Worm (Caenorhabditis elegans) whole organism, L1 larva: ENCODE measurements around the gene ZK892.5.

ENCODE experiments used
- C04F5.9 ChIP-seq: sonication (generic microtip); optimal IDR thresholded peaks from 2 replicates; lab custom pipeline; 2016; ENCODE audit warnings: missing genetic modification characterization, missing compliant biosample characterization
- C16A3.4 ChIP-seq: fragments of 150-350 bp; optimal IDR thresholded peaks from 2 replicates; lab custom pipeline; 2014; ENCODE audit warnings: missing biosample characterization, missing genetic modification characterization
- C34B4.2 ChIP-seq: sonication (generic microtip); optimal IDR thresholded peaks from 2 replicates; lab custom pipeline; 2017; ENCODE audit warnings: mild to moderate bottlenecking, missing genetic modification characterization, missing compliant biosample characterization
- Y116A8C.19 ChIP-seq: sonication (generic microtip); optimal IDR thresholded peaks from 2 replicates; lab custom pipeline; 2016; ENCODE audit warnings: missing compliant biosample characterization, missing genetic modification characterization, borderline replicate concordance
- ama-1 ChIP-seq: fragments of 150-350 bp; optimal IDR thresholded peaks from 2 replicates; lab custom pipeline; 2014
- blmp-1 ChIP-seq: fragments of 150-350 bp; optimal IDR thresholded peaks from 2 replicates; lab custom pipeline; 2014; ENCODE audit warnings: missing biosample characterization, missing genetic modification characterization
- ceh-63 ChIP-seq: fragments of 200-800 bp; sonication (Bioruptor generic); optimal IDR thresholded peaks from 2 replicates; lab custom pipeline; 2018; ENCODE audit warnings: mild to moderate bottlenecking, missing genetic modification characterization, missing compliant biosample characterization
- ceh-82 ChIP-seq, 3 experiments: fragments of 150-350 bp in 1 of 3; sonication (generic microtip) in 2 of 3; optimal IDR thresholded peaks; 2 replicates each; lab custom pipeline; 2014 to 2017; ENCODE audit warnings: missing biosample characterization in 3 of 3, missing genetic modification characterization in 3 of 3
- ceh-88 ChIP-seq: fragments of 200-800 bp; sonication (Bioruptor generic); IDR thresholded peaks from 2 replicates; pipeline ENCODE4 v1.3.6; 2022; ENCODE audit warnings: missing genetic modification characterization, missing compliant biosample characterization
- ces-1 ChIP-seq: fragments of 150-350 bp; optimal IDR thresholded peaks from 2 replicates; lab custom pipeline; 2014; ENCODE audit warnings: missing biosample characterization, missing genetic modification reagents, missing genetic modification characterization
- dpl-1 ChIP-seq, 3 experiments: fragments of 150-350 bp in 2 of 3; sonication (generic microtip) in 1 of 3; optimal IDR thresholded peaks; 2 replicates each; lab custom pipeline; 2014 to 2017; ENCODE audit warnings: missing biosample characterization in 3 of 3, missing genetic modification characterization in 3 of 3, missing genetic modification reagents in 3 of 3
- efl-1 ChIP-seq, 4 experiments: fragments of 150-350 bp; optimal IDR thresholded peaks in 3 of 4; peaks in 1 of 4; 1 replicate in 1 of 4; 2 replicates in 3 of 4; lab custom pipeline; 2014; ENCODE audit warnings: missing biosample characterization in 2 of 4, missing genetic modification characterization in 2 of 4, missing genetic modification reagents in 2 of 4
- efl-3 ChIP-seq: fragments of 200-800 bp; sonication (Bioruptor generic); optimal IDR thresholded peaks from 2 replicates; lab custom pipeline; 2018; ENCODE audit warnings: mild to moderate bottlenecking, missing genetic modification characterization, missing compliant biosample characterization
- egl-13 ChIP-seq: sonication (generic microtip); optimal IDR thresholded peaks from 2 replicates; lab custom pipeline; 2016; ENCODE audit warnings: missing genotype, missing genetic modification reagents, missing genetic modification characterization, missing compliant biosample characterization
- egl-27 ChIP-seq, 2 experiments: fragments of 150-350 bp in 1 of 2; sonication (generic microtip); optimal IDR thresholded peaks; 3 replicates each; lab custom pipeline; 2017 to 2018; ENCODE audit warnings: missing biosample characterization in 2 of 2, missing genetic modification characterization in 2 of 2, missing genetic modification reagents in 2 of 2
- elt-2 ChIP-seq: sonication (generic microtip); optimal IDR thresholded peaks from 2 replicates; lab custom pipeline; 2016; ENCODE audit warnings: missing genetic modification characterization, mild to moderate bottlenecking, inconsistent platforms, missing compliant biosample characterization, missing genetic modification reagents
- fkh-4 ChIP-seq: sonication (generic microtip); optimal IDR thresholded peaks from 2 replicates; lab custom pipeline; 2016; ENCODE audit warnings: missing compliant biosample characterization, missing genetic modification characterization, borderline replicate concordance
- fkh-8 ChIP-seq: sonication (generic microtip); optimal IDR thresholded peaks from 2 replicates; lab custom pipeline; 2016; ENCODE audit warnings: mild to moderate bottlenecking, missing genetic modification characterization, missing compliant biosample characterization
- fos-1 ChIP-seq: fragments of 150-350 bp; optimal IDR thresholded peaks from 2 replicates; lab custom pipeline; 2014; ENCODE audit warnings: missing biosample characterization, missing genetic modification characterization
- hlh-17 ChIP-seq: fragments of 200-800 bp; sonication (Bioruptor generic); optimal IDR thresholded peaks from 2 replicates; lab custom pipeline; 2018; ENCODE audit warnings: missing genetic modification characterization, mild to moderate bottlenecking, missing compliant biosample characterization, moderate library complexity, borderline replicate concordance
- irx-1 ChIP-seq: sonication (generic microtip); optimal IDR thresholded peaks from 2 replicates; lab custom pipeline; 2016; ENCODE audit warnings: missing genetic modification characterization, missing compliant biosample characterization
- jun-1 ChIP-seq: fragments of 150-350 bp; optimal IDR thresholded peaks from 2 replicates; lab custom pipeline; 2014; ENCODE audit warnings: missing biosample characterization, missing genetic modification reagents, missing genetic modification characterization
- lin-14 ChIP-seq: fragments of 200-800 bp; sonication (Bioruptor generic); optimal IDR thresholded peaks from 2 replicates; lab custom pipeline; 2018; ENCODE audit warnings: mild to moderate bottlenecking, missing genetic modification characterization, moderate library complexity, missing compliant biosample characterization
- lin-15B ChIP-seq: fragments of 150-350 bp; sonication (generic microtip); optimal IDR thresholded peaks from 3 replicates; lab custom pipeline; 2014; ENCODE audit warnings: missing biosample characterization, missing genetic modification characterization
- lin-35 ChIP-seq, 2 experiments: fragments of 150-350 bp; optimal IDR thresholded peaks; 2 replicates each; lab custom pipeline; 2014; ENCODE audit warnings: missing biosample characterization in 2 of 2, missing genetic modification characterization in 2 of 2, missing genetic modification reagents in 2 of 2
- lin-39 ChIP-seq: fragments of 150-350 bp; optimal IDR thresholded peaks from 2 replicates; lab custom pipeline; 2014; ENCODE audit warnings: missing biosample characterization, missing genetic modification reagents, missing genetic modification characterization
- lir-3 ChIP-seq: sonication (generic microtip); optimal IDR thresholded peaks from 2 replicates; lab custom pipeline; 2016; ENCODE audit warnings: mild to moderate bottlenecking, missing genetic modification characterization, moderate library complexity, missing compliant biosample characterization; ENCODE audit not compliant: poor library complexity
- mdl-1 ChIP-seq, 2 experiments: fragments of 150-350 bp; optimal IDR thresholded peaks; 2 replicates each; lab custom pipeline; 2014 to 2017; ENCODE audit warnings: missing biosample characterization in 2 of 2, missing genetic modification characterization in 2 of 2, inconsistent platforms in 1 of 2
- mep-1 ChIP-seq: fragments of 150-350 bp; optimal IDR thresholded peaks from 2 replicates; lab custom pipeline; 2014; ENCODE audit warnings: missing biosample characterization, missing genetic modification characterization
- nhr-11 ChIP-seq: fragments of 150-350 bp; optimal IDR thresholded peaks from 2 replicates; lab custom pipeline; 2014; ENCODE audit warnings: missing biosample characterization, missing genetic modification characterization
- nhr-237 ChIP-seq: fragments of 150-350 bp; optimal IDR thresholded peaks from 2 replicates; lab custom pipeline; 2014; ENCODE audit warnings: missing biosample characterization, missing genetic modification characterization
- nhr-71 ChIP-seq: sonication (generic microtip); optimal IDR thresholded peaks from 2 replicates; lab custom pipeline; 2016; ENCODE audit warnings: mild to moderate bottlenecking, missing genetic modification characterization, moderate library complexity, missing compliant biosample characterization
- pqm-1 ChIP-seq: sonication (generic microtip); optimal IDR thresholded peaks from 3 replicates; lab custom pipeline; 2017; ENCODE audit warnings: missing biosample characterization, missing genetic modification characterization
- rnt-1 ChIP-seq: sonication (generic microtip); optimal IDR thresholded peaks from 2 replicates; lab custom pipeline; 2016; ENCODE audit warnings: mild to moderate bottlenecking, missing genetic modification characterization, moderate library complexity, missing compliant biosample characterization
- skn-1 ChIP-seq: fragments of 150-350 bp; optimal IDR thresholded peaks from 2 replicates; lab custom pipeline; 2014; ENCODE audit warnings: missing biosample characterization, missing genetic modification characterization
- snu-23 ChIP-seq: sonication (generic microtip); optimal IDR thresholded peaks from 2 replicates; lab custom pipeline; 2016; ENCODE audit warnings: missing genetic modification characterization, missing compliant biosample characterization
- sptf-1 ChIP-seq: fragments of 150-350 bp; optimal IDR thresholded peaks from 2 replicates; lab custom pipeline; 2014; ENCODE audit warnings: missing biosample characterization, missing genetic modification characterization
- swsn-7 ChIP-seq: sonication (generic microtip); optimal IDR thresholded peaks from 2 replicates; lab custom pipeline; 2016; ENCODE audit warnings: missing genetic modification characterization, missing compliant biosample characterization
- tlp-1 ChIP-seq: fragments of 150-350 bp; optimal IDR thresholded peaks from 2 replicates; lab custom pipeline; 2014; ENCODE audit warnings: missing biosample characterization, missing genetic modification characterization
- unc-30 ChIP-seq: sonication (generic microtip); optimal IDR thresholded peaks from 2 replicates; lab custom pipeline; 2017; ENCODE audit warnings: missing biosample characterization, missing genetic modification characterization
- unc-98 ChIP-seq: fragments of 200-800 bp; sonication (Bioruptor generic); IDR thresholded peaks from 2 replicates; pipeline ENCODE4 v1.3.6; 2022; ENCODE audit warnings: missing genetic modification characterization, missing compliant biosample characterization
- zag-1 ChIP-seq: fragments of 150-350 bp; optimal IDR thresholded peaks from 2 replicates; lab custom pipeline; 2014; ENCODE audit warnings: missing biosample characterization, missing genetic modification characterization
- zip-4 ChIP-seq: fragments of 200-800 bp; sonication (Bioruptor generic); optimal IDR thresholded peaks from 2 replicates; lab custom pipeline; 2018; ENCODE audit warnings: mild to moderate bottlenecking, missing genetic modification characterization, moderate library complexity, missing compliant biosample characterization
- ztf-11 ChIP-seq, 2 experiments: sonication (generic microtip); optimal IDR thresholded peaks; 2 replicates each; lab custom pipeline; 2016 to 2017; ENCODE audit warnings: missing genetic modification characterization in 2 of 2, missing biosample characterization in 1 of 2, missing compliant biosample characterization in 1 of 2

Gene ZK892.5

DNA sequence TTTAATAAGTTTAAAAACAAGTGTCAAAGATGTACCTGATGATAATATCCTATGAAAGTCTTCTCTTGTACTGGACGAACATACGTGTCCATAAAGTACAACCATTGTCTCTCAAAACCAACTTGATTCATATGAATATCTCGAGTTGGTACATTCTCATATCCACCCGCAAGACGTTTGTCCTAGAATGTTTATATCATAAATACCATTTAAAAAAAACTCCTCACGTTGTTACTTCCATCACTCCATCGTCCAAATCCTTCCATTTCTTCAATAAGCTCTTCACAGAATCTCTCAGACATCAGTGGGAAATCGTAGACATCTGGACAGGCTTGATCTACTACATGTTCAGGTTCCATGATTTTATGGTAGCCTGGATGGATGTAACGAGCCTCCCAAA, 27.4 kb downstream of the ZK892.5 start:
- no peak for TF ChIP-seq swsn-7 (tag; lab: Kevin White, UChicago)
- no peak for TF ChIP-seq efl-1 (optimal IDR thresholded peaks at IDR 0.05; lab: Kevin White, UChicago)
- TF ChIP-seq efl-1 (GFP tag; optimal IDR thresholded peaks at IDR 0.05 in 1 of 2; lab: Kevin White, UChicago), result peak in 1 of 2 experiments; percentile 28
- no peak for TF ChIP-seq nhr-71 (tag; lab: Kevin White, UChicago)
- TF ChIP-seq, all 84 proteins: peak for 1

ce11 chrII:10039799-10040198, 31.8 kb downstream of the ZK892.5 start, which contains the start of gene let-268:
TSS of gene let-268 (minus strand) at chrII:10039980.
- TF ChIP-seq rnt-1 (tag; lab: Kevin White, UChicago) (peak; percentile 42), unc-98 (GFP tag; lab: Robert Waterston, UW) (no peak), C16A3.4 (no peak), ztf-11 (tag; optimal IDR thresholded peaks at IDR 0.05; lab: Kevin White, UChicago) (no peak), ceh-82 (tag; optimal IDR thresholded peaks at IDR 0.05; lab: Kevin White, UChicago) (no peak), nhr-11 (tag; lab: Kevin White, UChicago) (no peak), lin-14 (GFP tag; lab: Kevin White, UChicago) (peak; percentile 38)

ce11 chrII:10040834-10041233, 32.8 kb downstream of the ZK892.5 start, which contains the start of gene ogr-2:
TSS of gene ogr-2 (plus strand) at chrII:10041134.
- no peak for TF ChIP-seq ama-1 (lab: Kevin White, UChicago)
- TF ChIP-seq Y116A8C.19 (tag; lab: Kevin White, UChicago), result no peak
- no peak for TF ChIP-seq fkh-8 (tag; lab: Kevin White, UChicago)
- no peak for TF ChIP-seq unc-98 (GFP tag; lab: Robert Waterston, UW)
- no peak for TF ChIP-seq swsn-7 (tag; lab: Kevin White, UChicago)
- no peak for TF ChIP-seq tlp-1 (tag; lab: Kevin White, UChicago)
- TF ChIP-seq lin-35 (GFP tag; optimal IDR thresholded peaks at IDR 0.05; lab: Kevin White, UChicago), result no peak
- no peak for TF ChIP-seq hlh-17 (GFP tag; lab: Kevin White, UChicago)
- no peak for TF ChIP-seq efl-1 (optimal IDR thresholded peaks at IDR 0.05; lab: Kevin White, UChicago)
- TF ChIP-seq efl-1 (GFP tag; optimal IDR thresholded peaks at IDR 0.05 in 1 of 2; lab: Kevin White, UChicago), result no peak
- no peak for TF ChIP-seq C34B4.2 (tag; lab: Kevin White, UChicago)
- no peak for TF ChIP-seq efl-3 (GFP tag; lab: Kevin White, UChicago)
- TF ChIP-seq nhr-237, result no peak
- TF ChIP-seq ceh-63 (GFP tag; lab: Kevin White, UChicago), result no peak
- no peak for TF ChIP-seq egl-13 (tag; lab: Kevin White, UChicago)
- no peak for TF ChIP-seq skn-1 (tag; lab: Kevin White, UChicago)
- TF ChIP-seq elt-2 (tag; lab: Kevin White, UChicago), result no peak
- no peak for TF ChIP-seq dpl-1 (GFP tag; optimal IDR thresholded peaks at IDR 0.05; lab: Kevin White, UChicago)
- no peak for TF ChIP-seq jun-1 (tag; lab: Kevin White, UChicago)
- no peak for TF ChIP-seq ces-1 (GFP tag; lab: Kevin White, UChicago)
- TF ChIP-seq, all 84 proteins: peak for 0

DNA sequence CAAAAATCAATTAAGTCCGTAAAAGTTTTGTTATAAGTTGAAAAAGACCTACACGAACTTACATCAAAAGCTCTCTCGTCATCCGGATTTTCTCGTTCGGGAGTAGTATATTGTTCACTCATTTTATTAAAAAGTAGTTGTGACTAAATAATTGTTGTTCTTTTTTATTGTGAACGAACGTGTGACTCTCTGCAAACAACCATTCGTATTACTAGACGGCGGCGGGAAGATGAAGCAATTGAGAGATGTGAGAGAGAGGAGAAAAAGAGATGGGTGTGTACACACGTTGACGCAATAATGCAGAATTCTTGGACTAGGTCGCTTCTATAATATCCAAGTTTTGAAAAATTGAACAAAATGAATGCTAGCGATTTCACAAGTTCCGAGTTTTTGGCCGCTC, 36.9 kb downstream of the ZK892.5 start, which contains the start of the genes F52H3.11 and bath-38:
Gene F52H3.11 (minus strand): TSS at position 203 of the 400 bp plus-strand sequence.
Gene bath-38 (minus strand): TSS at position 310 of the 400 bp plus-strand sequence.
- no peak for TF ChIP-seq lin-39
- no peak for TF ChIP-seq irx-1 (tag; lab: Kevin White, UChicago)
- TF ChIP-seq hlh-17 (GFP tag; lab: Kevin White, UChicago), result no peak
- TF ChIP-seq fos-1 (tag; lab: Kevin White, UChicago), result no peak
- no peak for TF ChIP-seq efl-3 (GFP tag; lab: Kevin White, UChicago)
- peak; percentile 24 to 51 for TF ChIP-seq lin-35 (GFP tag; optimal IDR thresholded peaks at IDR 0.05; lab: Kevin White, UChicago)
- TF ChIP-seq Y116A8C.19 (tag; lab: Kevin White, UChicago), result no peak
- no peak for TF ChIP-seq fkh-4
- TF ChIP-seq unc-30, result no peak
- TF ChIP-seq sptf-1, result no peak
- TF ChIP-seq snu-23 (GFP tag; lab: Kevin White, UChicago), result peak; percentile 54
- TF ChIP-seq C04F5.9, result no peak
- no peak for TF ChIP-seq egl-27 (tag; optimal IDR thresholded peaks at IDR 0.05; lab: Kevin White, UChicago)
- no peak for TF ChIP-seq zag-1
- TF ChIP-seq blmp-1 (tag; lab: Kevin White, UChicago), result peak; percentile 56
- no peak for TF ChIP-seq ceh-63 (GFP tag; lab: Kevin White, UChicago)
- no peak for TF ChIP-seq unc-98 (GFP tag; lab: Robert Waterston, UW)
- TF ChIP-seq ceh-88 (GFP tag; lab: Robert Waterston, UW), result no peak
- TF ChIP-seq mep-1 (tag; lab: Kevin White, UChicago), result peak; percentile 57
- TF ChIP-seq ces-1 (GFP tag; lab: Kevin White, UChicago), result no peak
- TF ChIP-seq ceh-82 (tag; optimal IDR thresholded peaks at IDR 0.05; lab: Kevin White, UChicago), result peak in 1 of 3 experiments; percentile 25
- no peak for TF ChIP-seq lin-15B (tag; lab: Kevin White, UChicago)
- TF ChIP-seq nhr-71 (tag; lab: Kevin White, UChicago), result peak; percentile 27
- no peak for TF ChIP-seq pqm-1 (tag; lab: Kevin White, UChicago)
- TF ChIP-seq mdl-1 (tag; optimal IDR thresholded peaks at IDR 0.05; lab: Kevin White, UChicago), result no peak
- TF ChIP-seq lir-3 (tag; lab: Kevin White, UChicago), result no peak
- TF ChIP-seq nhr-11 (tag; lab: Kevin White, UChicago), result no peak
- TF ChIP-seq zip-4 (GFP tag; lab: Kevin White, UChicago), result no peak
